Fruit fly (Drosophila melanogaster) whole organism, embryonic: Measurements from ENCODE around the gene CG8319.

Source experiments
- Atf6 ChIP-seq: fragments of 200-800 bp; sonication (Bioruptor generic); IDR thresholded peaks from 2 replicates; pipeline ENCODE4 v1.3.6; 2022; ENCODE audit warnings: missing biosample characterization, missing genetic modification characterization
- Bteb2 ChIP-seq: fragments of 200-800 bp; sonication (Bioruptor generic); optimal IDR thresholded peaks from 2 replicates; lab custom pipeline; 2016; ENCODE audit warnings: missing biosample characterization, missing genetic modification characterization
- CG10979 ChIP-seq: fragments of 200-800 bp; sonication (Bioruptor generic); optimal IDR thresholded peaks from 2 replicates; lab custom pipeline; 2018; ENCODE audit warnings: missing biosample characterization, mild to moderate bottlenecking, missing genetic modification characterization, moderate library complexity
- CG14965 ChIP-seq: fragments of 200-800 bp; sonication (Bioruptor generic); optimal IDR thresholded peaks from 2 replicates; lab custom pipeline; 2016; ENCODE audit warnings: missing biosample characterization, missing genetic modification characterization, borderline replicate concordance
- CG15601 ChIP-seq: fragments of 200-800 bp; sonication (Bioruptor generic); optimal IDR thresholded peaks from 3 replicates; lab custom pipeline; 2019; ENCODE audit warnings: missing biosample characterization, mild to moderate bottlenecking, missing genetic modification characterization, moderate library complexity
- CG1603 ChIP-seq: fragments of 200-800 bp; sonication (Bioruptor generic); optimal IDR thresholded peaks from 2 replicates; lab custom pipeline; 2019; ENCODE audit warnings: missing biosample characterization, mild to moderate bottlenecking, missing genetic modification characterization, moderate library complexity
- CG2712 ChIP-seq: fragments of 200-800 bp; optimal IDR thresholded peaks from 3 replicates; lab custom pipeline; 2019; ENCODE audit warnings: missing biosample characterization, mild to moderate bottlenecking, missing genetic modification characterization, moderate library complexity
- CG3065 ChIP-seq: fragments of 200-800 bp; sonication (Bioruptor generic); optimal IDR thresholded peaks from 2 replicates; lab custom pipeline; 2016; ENCODE audit warnings: missing biosample characterization, missing genetic modification characterization
- CG31365 ChIP-seq: fragments of 200-800 bp; sonication (Bioruptor generic); optimal IDR thresholded peaks from 2 replicates; lab custom pipeline; 2018; ENCODE audit warnings: missing biosample characterization, mild to moderate bottlenecking, missing genetic modification characterization
- CG3281 ChIP-seq: fragments of 200-800 bp; sonication (Bioruptor generic); optimal IDR thresholded peaks from 3 replicates; lab custom pipeline; 2017; ENCODE audit warnings: missing biosample characterization, mild to moderate bottlenecking, missing genetic modification characterization
- CG4707 ChIP-seq: fragments of 200-800 bp; sonication (Bioruptor generic); optimal IDR thresholded peaks from 2 replicates; lab custom pipeline; 2018; ENCODE audit warnings: missing biosample characterization, mild to moderate bottlenecking, missing genetic modification characterization, moderate library complexity
- CG7357 ChIP-seq: fragments of 200-800 bp; sonication (Bioruptor generic); IDR thresholded peaks from 3 replicates; pipeline ENCODE4 v1.3.6; 2022; ENCODE audit warnings: missing biosample characterization, missing genetic modification characterization
- CG7556 ChIP-seq: fragments of 200-800 bp; sonication (Bioruptor generic); optimal IDR thresholded peaks from 2 replicates; lab custom pipeline; 2017; ENCODE audit warnings: missing biosample characterization, mild to moderate bottlenecking, missing genetic modification characterization
- CG7786 ChIP-seq: fragments of 200-800 bp; sonication (Bioruptor generic); optimal IDR thresholded peaks from 2 replicates; lab custom pipeline; 2016; ENCODE audit warnings: missing biosample characterization, missing genetic modification characterization
- CG8924 ChIP-seq: fragments of 200-800 bp; optimal IDR thresholded peaks from 3 replicates; lab custom pipeline; 2019; ENCODE audit warnings: missing biosample characterization, mild to moderate bottlenecking, missing genetic modification characterization, moderate library complexity
- CG9876 ChIP-seq: fragments of 200-800 bp; sonication (Bioruptor generic); optimal IDR thresholded peaks from 2 replicates; lab custom pipeline; 2016; ENCODE audit warnings: missing biosample characterization, missing genetic modification characterization
- Dp ChIP-seq: fragments of 200-800 bp; sonication (Bioruptor generic); optimal IDR thresholded peaks from 2 replicates; lab custom pipeline; 2018; ENCODE audit warnings: missing biosample characterization, mild to moderate bottlenecking, missing genetic modification characterization, moderate library complexity
- Elba2 ChIP-seq: fragments of 200-800 bp; sonication (Bioruptor generic); optimal IDR thresholded peaks from 3 replicates; lab custom pipeline; 2016; ENCODE audit warnings: missing biosample characterization, missing genetic modification characterization
- Gsc ChIP-seq: fragments of 200-800 bp; sonication (Bioruptor generic); IDR thresholded peaks from 2 replicates; pipeline ENCODE4 v1.3.6; 2022; ENCODE audit warnings: missing biosample characterization, missing genetic modification characterization
- MBD-R2 ChIP-seq: fragments of 200-800 bp; sonication (Bioruptor generic); IDR thresholded peaks from 2 replicates; pipeline ENCODE4 v1.3.6; 2022; ENCODE audit warnings: missing biosample characterization, missing genetic modification characterization
- Mrtf ChIP-seq: fragments of 200-800 bp; sonication (Bioruptor generic); IDR thresholded peaks from 3 replicates; pipeline ENCODE4 v1.3.6; 2022; ENCODE audit warnings: missing biosample characterization, missing genetic modification characterization
- NK7.1 ChIP-seq: fragments of 200-800 bp; sonication (Bioruptor generic); optimal IDR thresholded peaks from 3 replicates; lab custom pipeline; 2016; ENCODE audit warnings: missing biosample characterization, missing genetic modification characterization
- Nf-YB ChIP-seq: fragments of 200-800 bp; sonication (Bioruptor generic); optimal IDR thresholded peaks from 3 replicates; lab custom pipeline; 2019; ENCODE audit warnings: missing biosample characterization, mild to moderate bottlenecking, missing genetic modification characterization, moderate library complexity
- Sox100B ChIP-seq: fragments of 200-800 bp; sonication (Bioruptor generic); optimal IDR thresholded peaks from 3 replicates; lab custom pipeline; 2018; ENCODE audit warnings: missing biosample characterization, mild to moderate bottlenecking, missing genetic modification characterization
- Sry-δ ChIP-seq: fragments of 200-800 bp; sonication (Bioruptor generic); optimal IDR thresholded peaks from 2 replicates; lab custom pipeline; 2016; ENCODE audit warnings: missing biosample characterization, missing genetic modification characterization
- Usf ChIP-seq: fragments of 200-800 bp; sonication (Bioruptor generic); optimal IDR thresholded peaks from 2 replicates; lab custom pipeline; 2017; ENCODE audit warnings: missing genotype, missing biosample characterization, missing genetic modification characterization
- Vsx1 ChIP-seq: fragments of 200-800 bp; sonication (Bioruptor generic); optimal IDR thresholded peaks from 2 replicates; lab custom pipeline; 2017; ENCODE audit warnings: missing biosample characterization, mild to moderate bottlenecking, missing genetic modification characterization, missing genetic modification reagents
- abd-A ChIP-seq: fragments of 200-800 bp; sonication (Bioruptor generic); optimal IDR thresholded peaks from 3 replicates; lab custom pipeline; 2019; ENCODE audit warnings: missing biosample characterization, mild to moderate bottlenecking, missing genetic modification characterization, moderate library complexity
- ap ChIP-seq: fragments of 200-800 bp; sonication (Bioruptor generic); IDR thresholded peaks from 2 replicates; pipeline ENCODE4 v1.3.6; 2022; ENCODE audit warnings: missing biosample characterization, missing genetic modification characterization
- ara ChIP-seq: fragments of 200-800 bp; sonication (Bioruptor generic); IDR thresholded peaks from 2 replicates; pipeline ENCODE4 v1.3.6; 2022; ENCODE audit warnings: missing biosample characterization, missing genetic modification characterization
- chinmo ChIP-seq: fragments of 200-800 bp; sonication (Bioruptor generic); IDR thresholded peaks from 4 replicates; pipeline ENCODE4 v1.3.6; 2022; ENCODE audit warnings: missing biosample characterization, missing genetic modification characterization; ENCODE audit not compliant: partially characterized antibody
- corto ChIP-seq: fragments of 200-800 bp; sonication (Bioruptor generic); optimal IDR thresholded peaks from 2 replicates; lab custom pipeline; 2016; ENCODE audit warnings: missing biosample characterization, mild to moderate bottlenecking, missing genetic modification characterization, moderate library complexity
- crc ChIP-seq: fragments of 200-800 bp; sonication (Bioruptor generic); optimal IDR thresholded peaks from 2 replicates; lab custom pipeline; 2016; ENCODE audit warnings: missing biosample characterization, missing genetic modification characterization
- esg ChIP-seq: fragments of 200-800 bp; sonication (Bioruptor generic); conservative IDR thresholded peaks from 2 replicates; pipeline ENCODE4 v1.3.6; 2022; ENCODE audit warnings: missing biosample characterization, missing genetic modification characterization
- gcm2 ChIP-seq: fragments of 200-800 bp; sonication (Bioruptor generic); optimal IDR thresholded peaks from 2 replicates; lab custom pipeline; 2016; ENCODE audit warnings: missing biosample characterization, missing genetic modification characterization
- gfzf ChIP-seq: fragments of 200-800 bp; sonication (Bioruptor generic); optimal IDR thresholded peaks from 2 replicates; lab custom pipeline; 2016; ENCODE audit warnings: missing biosample characterization, mild to moderate bottlenecking, missing genetic modification characterization, moderate library complexity
- gsb ChIP-seq: fragments of 200-800 bp; sonication (Bioruptor generic); IDR thresholded peaks from 2 replicates; pipeline ENCODE4 v1.3.6; 2022; ENCODE audit warnings: missing biosample characterization, missing genetic modification characterization
- gt ChIP-seq: fragments of 200-800 bp; sonication (Bioruptor generic); IDR thresholded peaks from 2 replicates; pipeline ENCODE4 v1.3.6; 2022; ENCODE audit warnings: missing biosample characterization, missing genetic modification characterization
- hkb ChIP-seq, 2 experiments: fragments of 200-800 bp in 1 of 2; fragments of >200 bp in 1 of 2; sonication (Bioruptor generic) in 1 of 2; IDR thresholded peaks in 1 of 2; optimal IDR thresholded peaks in 1 of 2; 2 replicates each; pipeline versions ENCODE4 v1.3.6 to Lab custom; 2017 to 2022; ENCODE audit warnings: missing biosample characterization in 1 of 2, missing genetic modification characterization in 1 of 2
- lmd ChIP-seq: fragments of 200-800 bp; sonication (Bioruptor generic); IDR thresholded peaks from 2 replicates; pipeline ENCODE4 v1.3.6; 2022; ENCODE audit warnings: missing biosample characterization, missing genetic modification characterization
- mirr ChIP-seq: fragments of 200-800 bp; sonication (Bioruptor generic); optimal IDR thresholded peaks from 3 replicates; lab custom pipeline; 2018; ENCODE audit warnings: missing biosample characterization, mild to moderate bottlenecking, missing genetic modification characterization
- nom ChIP-seq: fragments of 200-800 bp; sonication (Bioruptor generic); optimal IDR thresholded peaks from 2 replicates; lab custom pipeline; 2017; ENCODE audit warnings: missing biosample characterization, missing genetic modification characterization, mild to moderate bottlenecking, moderate library complexity, missing genetic modification reagents
- pb ChIP-seq: fragments of 200-800 bp; sonication (Bioruptor generic); optimal IDR thresholded peaks from 3 replicates; lab custom pipeline; 2016; ENCODE audit warnings: missing biosample characterization, missing genetic modification characterization
- shn ChIP-seq: fragments of 200-800 bp; sonication (Bioruptor generic); optimal IDR thresholded peaks from 3 replicates; lab custom pipeline; 2016; ENCODE audit warnings: missing biosample characterization, missing genetic modification characterization
- slou ChIP-seq: fragments of 200-800 bp; sonication (Bioruptor generic); optimal IDR thresholded peaks from 3 replicates; lab custom pipeline; 2016; ENCODE audit warnings: missing biosample characterization, missing genetic modification characterization
- sob ChIP-seq: fragments of 200-800 bp; sonication (Bioruptor generic); IDR thresholded peaks from 2 replicates; pipeline ENCODE4 v1.3.6; 2022; ENCODE audit warnings: missing biosample characterization, missing genetic modification characterization
- sqz ChIP-seq: fragments of 200-800 bp; sonication (Bioruptor generic); optimal IDR thresholded peaks from 3 replicates; lab custom pipeline; 2018; ENCODE audit warnings: missing biosample characterization, mild to moderate bottlenecking, missing genetic modification characterization
- tll ChIP-seq, 2 experiments: fragments of 200-800 bp in 1 of 2; fragments of >200 bp in 1 of 2; sonication (Bioruptor generic) in 1 of 2; optimal IDR thresholded peaks; 2 replicates each; lab custom pipeline; 2017 to 2019; ENCODE audit warnings: missing biosample characterization in 2 of 2, missing genetic modification characterization in 2 of 2, mild to moderate bottlenecking in 1 of 2, moderate library complexity in 1 of 2
- twi ChIP-seq: fragments of 200-800 bp; optimal IDR thresholded peaks from 2 replicates; lab custom pipeline; 2019; ENCODE audit warnings: missing biosample characterization, mild to moderate bottlenecking, missing genetic modification characterization, moderate library complexity
- wdn ChIP-seq: fragments of 200-800 bp; sonication (Bioruptor generic); IDR thresholded peaks from 2 replicates; pipeline ENCODE4 v1.3.6; 2022; ENCODE audit warnings: missing biosample characterization, missing genetic modification characterization

The CG8319 gene

DNA sequence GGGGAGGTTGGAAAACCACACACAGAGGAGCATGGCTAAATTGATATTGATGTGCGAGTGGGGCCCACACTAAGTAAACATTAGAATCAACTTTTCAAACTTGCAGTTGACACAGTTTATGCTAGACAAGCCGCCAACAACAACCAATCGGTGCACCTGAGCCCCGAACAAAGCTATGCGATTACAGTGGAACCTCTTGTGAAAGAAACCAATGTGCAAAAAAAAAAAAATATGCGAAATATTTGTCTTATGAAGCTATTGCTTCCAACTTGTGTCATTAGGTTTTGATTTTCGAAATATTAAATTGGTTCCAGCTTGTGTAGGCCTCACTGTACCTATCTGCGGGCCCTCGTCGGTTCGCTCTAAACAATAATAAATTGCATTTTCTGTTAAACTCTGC is 8.8 kb upstream of the CG8319 start (continued):
- TF ChIP-seq CG15601 = peak; percentile 62
- peak; percentile 33 for TF ChIP-seq Sox100B (GFP tag; lab: Kevin White, UChicago)
- no peak for TF ChIP-seq nom (GFP tag; lab: Kevin White, UChicago)
- TF ChIP-seq wdn (GFP tag; lab: Robert Waterston, UW) = no peak
- no peak for TF ChIP-seq mirr (GFP tag; lab: Kevin White, UChicago)
- TF ChIP-seq Dp (GFP tag; lab: Kevin White, UChicago) = no peak
- peak; percentile 80 for TF ChIP-seq sob (GFP tag; lab: Robert Waterston, UW)
- no peak for TF ChIP-seq gfzf (GFP tag; lab: Kevin White, UChicago)
- TF ChIP-seq CG10979 (tag; lab: Kevin White, UChicago) = peak; percentile 77
- 0 out of 2 replicates have a peak, but pooled peaks have one; percentile 21 for TF ChIP-seq MBD-R2 (GFP tag; lab: Robert Waterston, UW)
- peak; percentile 10 for TF ChIP-seq slou (GFP tag; lab: Kevin White, UChicago)
- TF ChIP-seq sqz (GFP tag; lab: Kevin White, UChicago) = peak; percentile 21
- peak; percentile 57 for TF ChIP-seq CG3281 (GFP tag; lab: Kevin White, UChicago)
- peak; percentile 14 for TF ChIP-seq NK7.1 (GFP tag; lab: Kevin White, UChicago)
- peak; percentile 62 for TF ChIP-seq CG2712 (tag; lab: Kevin White, UChicago)
- TF ChIP-seq CG3065 = no peak
- TF ChIP-seq hkb (optimal IDR thresholded peaks at IDR 0.05; lab: Kevin White, UChicago) = no peak
- TF ChIP-seq hkb (GFP tag; IDR thresholded peaks at IDR 0.05; lab: Robert Waterston, UW) = peak; percentile 83
- no peak for TF ChIP-seq abd-A (tag; lab: Kevin White, UChicago)
- TF ChIP-seq CG7357 (GFP tag; lab: Robert Waterston, UW) = peak; percentile 57; the same call in 1 of the 3 replicates
- TF ChIP-seq Usf (GFP tag; lab: Kevin White, UChicago) = peak; percentile 9
- TF ChIP-seq Mrtf = peak; percentile 79
- TF ChIP-seq gsb = no peak
- TF ChIP-seq twi (tag; lab: Kevin White, UChicago) = peak; percentile 17
- TF ChIP-seq gt = peak; percentile 50
- TF ChIP-seq tll (GFP tag; optimal IDR thresholded peaks at IDR 0.05; lab: Kevin White, UChicago) = no peak
- no peak for TF ChIP-seq Vsx1 (GFP tag; lab: Kevin White, UChicago)
- TF ChIP-seq CG1603 (tag; lab: Kevin White, UChicago) = peak; percentile 87
- peak; percentile 48 for TF ChIP-seq CG4707 (GFP tag; lab: Kevin White, UChicago)
- TF ChIP-seq CG8924 (tag; lab: Kevin White, UChicago) = peak; percentile 54
- no peak for TF ChIP-seq CG14965
- TF ChIP-seq esg = peak; percentile 80
- peak; percentile 69 for TF ChIP-seq gcm2
- peak; percentile 52 for TF ChIP-seq CG9876 (GFP tag; lab: Kevin White, UChicago)
- TF ChIP-seq shn (GFP tag; lab: Kevin White, UChicago) = peak; percentile 46
- peak; percentile 44 for TF ChIP-seq Nf-YB (GFP tag; lab: Kevin White, UChicago)
- TF ChIP-seq ap (GFP tag; lab: Robert Waterston, UW) = peak; percentile 71
- TF ChIP-seq CG7556 (GFP tag; lab: Kevin White, UChicago) = peak; percentile 44
- peak; percentile 64 for TF ChIP-seq Gsc (GFP tag; lab: Robert Waterston, UW)
- peak; percentile 27 for TF ChIP-seq CG31365 (tag; lab: Kevin White, UChicago)
- no peak for TF ChIP-seq chinmo (GFP tag; lab: Robert Waterston, UW)
- no peak for TF ChIP-seq corto (GFP tag; lab: Kevin White, UChicago)
- peak; percentile 49; the same call in 1 of the 2 replicates for TF ChIP-seq Atf6 (GFP tag; lab: Robert Waterston, UW)
- peak; percentile 26 for TF ChIP-seq crc (GFP tag; lab: Kevin White, UChicago)
- TF ChIP-seq Elba2 = peak; percentile 21
- TF ChIP-seq lmd (GFP tag; lab: Robert Waterston, UW) = peak; percentile 84
- TF ChIP-seq Bteb2 (GFP tag; lab: Kevin White, UChicago) = peak; percentile 33
- peak; percentile 27 for TF ChIP-seq Sry-δ
- TF ChIP-seq pb (GFP tag; lab: Kevin White, UChicago) = peak; percentile 42
- TF ChIP-seq ara = peak; percentile 79
- TF ChIP-seq CG7786 = peak; percentile 59
